Worm (Caenorhabditis elegans) whole organism, L2 larva: Measurements from ENCODE around the gene cat-4.

Experiments
- ama-1 ChIP-seq: fragments of 150-350 bp; optimal IDR thresholded peaks from 2 replicates; lab custom pipeline; 2018; ENCODE audit warnings: inconsistent platforms
- fos-1 ChIP-seq: fragments of 150-350 bp; optimal IDR thresholded peaks from 2 replicates; lab custom pipeline; 2014; ENCODE audit warnings: missing biosample characterization, missing genetic modification characterization
- lsy-2 ChIP-seq, 2 experiments: fragments of 150-350 bp in 1 of 2; sonication (generic microtip) in 1 of 2; optimal IDR thresholded peaks; 2 replicates each; lab custom pipeline; 2014 to 2017; ENCODE audit warnings: missing biosample characterization in 2 of 2, missing genetic modification characterization in 2 of 2
- mdl-1 ChIP-seq, 2 experiments: fragments of 150-350 bp in 1 of 2; sonication (generic microtip) in 1 of 2; optimal IDR thresholded peaks; 2 replicates each; lab custom pipeline; 2017; ENCODE audit warnings: missing biosample characterization in 2 of 2, missing genetic modification characterization in 2 of 2
- nhr-10 ChIP-seq: sonication (generic microtip); optimal IDR thresholded peaks from 2 replicates; lab custom pipeline; 2017; ENCODE audit warnings: missing biosample characterization, missing genetic modification characterization
- unc-39 ChIP-seq: fragments of 150-350 bp; optimal IDR thresholded peaks from 2 replicates; lab custom pipeline; 2014; ENCODE audit warnings: missing biosample characterization, missing genetic modification characterization
- unc-55 ChIP-seq: fragments of 150-350 bp; sonication (generic microtip); optimal IDR thresholded peaks from 3 replicates; lab custom pipeline; 2014; ENCODE audit warnings: missing biosample characterization, missing genetic modification reagents, missing genetic modification characterization
- ztf-4 ChIP-seq: fragments of 150-350 bp; optimal IDR thresholded peaks from 2 replicates; lab custom pipeline; 2014; ENCODE audit warnings: missing biosample characterization, missing genetic modification characterization

DNA sequence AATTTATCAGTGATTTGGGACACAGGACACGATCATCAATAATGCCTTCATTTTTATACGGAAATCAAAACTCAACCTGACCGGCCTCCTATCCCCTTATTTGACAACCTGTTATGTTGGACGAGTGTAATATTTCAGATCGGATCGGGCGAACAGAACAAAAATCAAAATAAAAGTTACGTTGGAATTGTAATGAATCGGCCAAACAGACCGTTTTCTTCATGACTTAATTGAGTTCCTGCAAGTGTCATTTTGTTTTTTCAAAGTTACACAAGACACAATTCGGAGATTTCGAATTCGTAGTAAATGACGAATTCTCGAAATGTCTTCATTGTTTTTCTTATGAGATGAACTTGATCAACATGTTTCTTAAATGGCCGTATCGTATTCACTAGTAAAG, 9.4 kb upstream of the cat-4 start, which contains the start of gene F32G8.3:
- TF ChIP-seq ztf-4 (tag; lab: Kevin White, UChicago) (no peak), unc-55 (GFP tag; lab: Kevin White, UChicago) (no peak), ama-1 (lab: Kevin White, UChicago) (no peak), nhr-10 (tag; lab: Kevin White, UChicago) (no peak), lsy-2 (tag; optimal IDR thresholded peaks at IDR 0.05; lab: Kevin White, UChicago) (no peak), fos-1 (no peak), mdl-1 (tag; optimal IDR thresholded peaks at IDR 0.05; lab: Kevin White, UChicago) (no peak), unc-39 (tag; lab: Kevin White, UChicago) (no peak)
